Fruit fly (Drosophila melanogaster): ENCODE data around the gene TfIIFalpha.

TfIIFalpha gene

dm6 chr3R:6419103-6419502, 38.8 kb downstream of the TfIIFalpha start:
- no peak for TF ChIP-seq rgr (GFP tag; optimal IDR thresholded peaks at IDR 0.05)
- no peak for TF ChIP-seq tai (GFP tag; optimal IDR thresholded peaks at IDR 0.05)
- TF ChIP-seq N (GFP tag; optimal IDR thresholded peaks at IDR 0.05), result no peak
- TF ChIP-seq jim (GFP tag; optimal IDR thresholded peaks at IDR 0.05), result no peak
- TF ChIP-seq brk (GFP tag; optimal IDR thresholded peaks at IDR 0.05), result no peak
- TF ChIP-seq Abd-B (GFP tag; optimal IDR thresholded peaks at IDR 0.05), result no peak
- no peak for TF ChIP-seq lola (GFP tag; optimal IDR thresholded peaks at IDR 0.05)
- no peak for TF ChIP-seq HLH106 (tag; optimal IDR thresholded peaks at IDR 0.05)
- TF ChIP-seq CrebA (GFP tag; optimal IDR thresholded peaks at IDR 0.05; ENCODE audit: borderline replicate concordance), result no peak
- no peak for TF ChIP-seq Mio (GFP tag; optimal IDR thresholded peaks at IDR 0.05)
- no peak for TF ChIP-seq GATAd (GFP tag; optimal IDR thresholded peaks at IDR 0.05)
- TF ChIP-seq foxo (GFP tag; optimal IDR thresholded peaks at IDR 0.05), result no peak
- TF ChIP-seq Hr83 (GFP tag; optimal IDR thresholded peaks at IDR 0.05; ENCODE audit: poor library complexity, severe bottlenecking), result no peak
- no peak for TF ChIP-seq Vsx2 (GFP tag; optimal IDR thresholded peaks at IDR 0.05; ENCODE audit: partially characterized antibody)
- no peak for TF ChIP-seq Rel (GFP tag; optimal IDR thresholded peaks at IDR 0.05)
- no peak for TF ChIP-seq Rel (tag; optimal IDR thresholded peaks at IDR 0.05)
- TF ChIP-seq br (GFP tag; optimal IDR thresholded peaks at IDR 0.05), result no peak
- TF ChIP-seq dmrt93B (GFP tag; optimal IDR thresholded peaks at IDR 0.05), result no peak
- TF ChIP-seq ey (GFP tag; optimal IDR thresholded peaks at IDR 0.05), result no peak

- TF ChIP-seq sage (GFP tag; optimal IDR thresholded peaks at IDR 0.05), result no peak
- peak in 1 of 2 experiments; percentile 11 for TF ChIP-seq dl (GFP tag; optimal IDR thresholded peaks at IDR 0.05; ENCODE audit: insufficient read depth in 1 of 2, partially characterized antibody in 2 of 2)
- TF ChIP-seq Jra (GFP tag; optimal IDR thresholded peaks at IDR 0.05), result no peak
- TF ChIP-seq psq (GFP tag; optimal IDR thresholded peaks at IDR 0.05), result peak; percentile 31
- TF ChIP-seq Hr83 (GFP tag; optimal IDR thresholded peaks at IDR 0.05; ENCODE audit: poor library complexity, severe bottlenecking), result peak; percentile 14
Observed at dm6 chr3R:6419942-6420341, 39.7 kb downstream of the TfIIFalpha start.

dm6 chr3R:6421263-6421662, 41.0 kb downstream of the TfIIFalpha start:
- TF ChIP-seq CG32264 (GFP tag; optimal IDR thresholded peaks at IDR 0.05) (no peak), Sp1 (GFP tag; optimal IDR thresholded peaks at IDR 0.05) (no peak), dl (GFP tag; optimal IDR thresholded peaks at IDR 0.05; ENCODE audit: insufficient read depth in 1 of 2, partially characterized antibody in 2 of 2) (no peak), dsf (GFP tag; optimal IDR thresholded peaks at IDR 0.05; ENCODE audit: borderline replicate concordance) (no peak)

- TF ChIP-seq Dif (GFP tag; optimal IDR thresholded peaks at IDR 0.05; ENCODE audit: partially characterized antibody) (no peak), OdsH (GFP tag; optimal IDR thresholded peaks at IDR 0.05) (no peak), Myc (optimal IDR thresholded peaks at IDR 0.05) (no peak), fru (GFP tag; optimal IDR thresholded peaks at IDR 0.05) (peak; percentile 36), dsf (GFP tag; optimal IDR thresholded peaks at IDR 0.05; ENCODE audit: borderline replicate concordance) (no peak), Sp1 (GFP tag; optimal IDR thresholded peaks at IDR 0.05) (no peak), rgr (GFP tag; optimal IDR thresholded peaks at IDR 0.05) (peak; percentile 11), woc (GFP tag; optimal IDR thresholded peaks at IDR 0.05) (no peak), foxo (GFP tag; optimal IDR thresholded peaks at IDR 0.05) (no peak), brk (GFP tag; optimal IDR thresholded peaks at IDR 0.05) (peak; percentile 43), Mio (GFP tag; optimal IDR thresholded peaks at IDR 0.05) (no peak), usp (GFP tag; optimal IDR thresholded peaks at IDR 0.05) (no peak), CrebA (GFP tag; optimal IDR thresholded peaks at IDR 0.05; ENCODE audit: borderline replicate concordance) (peak; percentile 59), Hr83 (GFP tag; optimal IDR thresholded peaks at IDR 0.05; ENCODE audit: poor library complexity, severe bottlenecking) (peak; percentile 49), HLH106 (tag; optimal IDR thresholded peaks at IDR 0.05) (peak; percentile 27), CG32264 (GFP tag; optimal IDR thresholded peaks at IDR 0.05) (no peak), h (GFP tag; optimal IDR thresholded peaks at IDR 0.05) (peak; percentile 18), psq (GFP tag; optimal IDR thresholded peaks at IDR 0.05) (peak; percentile 38)
Observed at dm6 chr3R:6421712-6422141, 41.5 kb downstream of the TfIIFalpha start.
